Worm (Caenorhabditis elegans): Measurements from ENCODE around the gene Y57G7A.11.

Gene Y57G7A.11

ce11 chrII:1266790-1267189 lies 9.9 kb downstream of the Y57G7A.11 start, which contains the start of gene oac-30:
Gene oac-30, minus strand, starts transcription at chrII:1266890.
- TF ChIP-seq nhr-10 (tag; optimal IDR thresholded peaks at IDR 0.05) (no peak), egl-27 (tag; optimal IDR thresholded peaks at IDR 0.05) (no peak), sma-9 (GFP tag; optimal IDR thresholded peaks at IDR 0.05) (no peak), sma-9 (tag; optimal IDR thresholded peaks at IDR 0.05) (no peak), nhr-11 (tag; optimal IDR thresholded peaks at IDR 0.05) (no peak), skn-1 (tag; optimal IDR thresholded peaks at IDR 0.05) (no peak), ama-1 (optimal IDR thresholded peaks at IDR 0.05) (no peak), unc-62 (GFP tag; optimal IDR thresholded peaks at IDR 0.05) (no peak), elt-1 (tag; optimal IDR thresholded peaks at IDR 0.05) (no peak), fos-1 (tag; optimal IDR thresholded peaks at IDR 0.05) (no peak), zag-1 (tag; optimal IDR thresholded peaks at IDR 0.05) (no peak)

ce11 chrII:1258634-1259033 lies 18.0 kb downstream of the Y57G7A.11 start, which contains the start of gene clpr-2:
Gene clpr-2, plus strand, starts transcription at chrII:1258934.
- TF ChIP-seq R02D3.7 (tag; optimal IDR thresholded peaks at IDR 0.05): no peak
- TF ChIP-seq Y55F3AM.14 (GFP tag; optimal IDR thresholded peaks at IDR 0.05): no peak
- no peak for TF ChIP-seq peb-1 (tag; optimal IDR thresholded peaks at IDR 0.05)
- TF ChIP-seq lin-13 (GFP tag; optimal IDR thresholded peaks at IDR 0.05): no peak
- no peak for TF ChIP-seq sma-3 (GFP tag; optimal IDR thresholded peaks at IDR 0.05)
- TF ChIP-seq ama-1 (optimal IDR thresholded peaks at IDR 0.05): no peak

ce11 chrII:1256742-1257141 lies 19.9 kb downstream of the Y57G7A.11 start:
- TF ChIP-seq nhr-23 (tag; optimal IDR thresholded peaks at IDR 0.05) (no peak), mdl-1 (tag; optimal IDR thresholded peaks at IDR 0.05) (no peak), elt-3 (tag; optimal IDR thresholded peaks at IDR 0.05) (no peak), unc-55 (GFP tag; optimal IDR thresholded peaks at IDR 0.05) (no peak), nhr-237 (tag; optimal IDR thresholded peaks at IDR 0.05) (no peak), alr-1 (tag; optimal IDR thresholded peaks at IDR 0.05) (no peak)

- TF ChIP-seq C34F6.9 (tag; optimal IDR thresholded peaks at IDR 0.05): no peak
- no peak for TF ChIP-seq mbf-1 (tag; optimal IDR thresholded peaks at IDR 0.05)
- no peak for TF ChIP-seq nhr-21 (tag; optimal IDR thresholded peaks at IDR 0.05)
- TF ChIP-seq sma-9 (GFP tag; optimal IDR thresholded peaks at IDR 0.05): no peak
- no peak for TF ChIP-seq sma-9 (tag; optimal IDR thresholded peaks at IDR 0.05)
- TF ChIP-seq ceh-16 (tag; optimal IDR thresholded peaks at IDR 0.05): no peak
- TF ChIP-seq F13H6.1 (tag; optimal IDR thresholded peaks at IDR 0.05): no peak
- TF ChIP-seq snpc-4 (tag; optimal IDR thresholded peaks at IDR 0.05): no peak
- no peak for TF ChIP-seq ZK546.5 (tag; optimal IDR thresholded peaks at IDR 0.05)
- TF ChIP-seq lsy-2 (tag; optimal IDR thresholded peaks at IDR 0.05): no peak
- TF ChIP-seq elt-3 (tag; optimal IDR thresholded peaks at IDR 0.05): no peak
- TF ChIP-seq mdl-1 (tag; optimal IDR thresholded peaks at IDR 0.05): no peak
- no peak for TF ChIP-seq unc-39 (tag; optimal IDR thresholded peaks at IDR 0.05)
- TF ChIP-seq R02D3.7 (tag; optimal IDR thresholded peaks at IDR 0.05): no peak
- TF ChIP-seq gmeb-1 (tag; optimal IDR thresholded peaks at IDR 0.05): no peak
- TF ChIP-seq nhr-10 (tag; optimal IDR thresholded peaks at IDR 0.05): no peak
- no peak for TF ChIP-seq unc-62 (GFP tag; optimal IDR thresholded peaks at IDR 0.05)
Measured at ce11 chrII:1255637-1256036, 21.0 kb downstream of the Y57G7A.11 start, which contains the start of gene clec-119. Gene clec-119, plus strand, starts transcription at chrII:1255937.

ce11 chrII:1252259-1252658 lies 24.4 kb downstream of the Y57G7A.11 start, which contains the start of gene lin-42:
Gene lin-42, minus strand, starts transcription at chrII:1252359.
- no peak for TF ChIP-seq alr-1 (tag; optimal IDR thresholded peaks at IDR 0.05)
- TF ChIP-seq ceh-82 (tag; optimal IDR thresholded peaks at IDR 0.05): no peak
- no peak for TF ChIP-seq fos-1 (tag; optimal IDR thresholded peaks at IDR 0.05)
- TF ChIP-seq mbf-1 (tag; optimal IDR thresholded peaks at IDR 0.05): no peak
- TF ChIP-seq unc-55 (GFP tag; optimal IDR thresholded peaks at IDR 0.05): no peak
- no peak for TF ChIP-seq blmp-1 (tag; optimal IDR thresholded peaks at IDR 0.05; ENCODE audit: insufficient read depth)
- no peak for TF ChIP-seq lin-11 (tag; optimal IDR thresholded peaks at IDR 0.05)
- TF ChIP-seq lin-39 (tag; optimal IDR thresholded peaks at IDR 0.05): no peak
- no peak for TF ChIP-seq ZK546.5 (tag; optimal IDR thresholded peaks at IDR 0.05)
- TF ChIP-seq egl-27 (tag; optimal IDR thresholded peaks at IDR 0.05): no peak
- TF ChIP-seq nhr-77 (tag; optimal IDR thresholded peaks at IDR 0.05): no peak
